Fruit fly (Drosophila melanogaster): ENCODE data around the gene grim.

- TF ChIP-seq psq (optimal IDR thresholded peaks at IDR 0.05) (no peak), pan (optimal IDR thresholded peaks at IDR 0.05) (no peak), usp (GFP tag; optimal IDR thresholded peaks at IDR 0.05) (no peak), CG8478 (optimal IDR thresholded peaks at IDR 0.05) (no peak)
Measured at dm6 chr3L:18302021-18302420, 2.2 kb downstream of the grim start.
